Worm (Caenorhabditis elegans) whole organism, early embryonic: ENCODE results near the gene C54E10.11.

Source experiments
- B0310.2 ChIP-seq: sonication (generic microtip); optimal IDR thresholded peaks from 2 replicates; lab custom pipeline; 2016; ENCODE audit warnings: mild to moderate bottlenecking, missing genetic modification characterization, missing compliant biosample characterization
- F13C5.2 ChIP-seq: sonication (generic microtip); optimal IDR thresholded peaks from 2 replicates; lab custom pipeline; 2017; ENCODE audit warnings: mild to moderate bottlenecking, missing genetic modification characterization, inconsistent platforms, missing compliant biosample characterization
- aly-1 ChIP-seq: sonication (generic microtip); optimal IDR thresholded peaks from 2 replicates; lab custom pipeline; 2016; ENCODE audit warnings: missing genetic modification characterization, missing compliant biosample characterization
- ama-1 ChIP-seq: fragments of 150-350 bp; optimal IDR thresholded peaks from 2 replicates; lab custom pipeline; 2014
- ceh-13 ChIP-seq: fragments of 200-800 bp; sonication (Bioruptor generic); optimal IDR thresholded peaks from 2 replicates; lab custom pipeline; 2018; ENCODE audit warnings: mild to moderate bottlenecking, missing genetic modification characterization, missing compliant biosample characterization
- ceh-36 ChIP-seq: sonication (generic microtip); optimal IDR thresholded peaks from 2 replicates; lab custom pipeline; 2016; ENCODE audit warnings: missing genetic modification characterization, inconsistent platforms, missing compliant biosample characterization
- ets-7 ChIP-seq: sonication (generic microtip); optimal IDR thresholded peaks from 2 replicates; lab custom pipeline; 2016; ENCODE audit warnings: missing genotype, missing genetic modification characterization, missing compliant biosample characterization
- flt-1 ChIP-seq: fragments of 200-800 bp; sonication (Bioruptor generic); IDR thresholded peaks from 2 replicates; pipeline ENCODE4 v1.3.6; 2022; ENCODE audit warnings: missing genetic modification characterization, missing compliant biosample characterization
- hmbx-1 ChIP-seq: sonication (generic microtip); optimal IDR thresholded peaks from 2 replicates; lab custom pipeline; 2016; ENCODE audit warnings: mild to moderate bottlenecking, missing genetic modification characterization, missing compliant biosample characterization
- hmg-4 ChIP-seq: fragments of 200-800 bp; sonication (Bioruptor generic); optimal IDR thresholded peaks from 2 replicates; lab custom pipeline; 2018; ENCODE audit warnings: mild to moderate bottlenecking, missing genetic modification characterization, missing compliant biosample characterization
- hnd-1 ChIP-seq: sonication (generic microtip); optimal IDR thresholded peaks from 2 replicates; lab custom pipeline; 2016; ENCODE audit warnings: missing genetic modification characterization, missing compliant biosample characterization
- pes-1 ChIP-seq: fragments of 200-800 bp; sonication (Bioruptor generic); IDR thresholded peaks from 2 replicates; pipeline ENCODE4 v1.3.6; 2022; ENCODE audit warnings: missing genetic modification reagents, missing genetic modification characterization, missing compliant biosample characterization
- scrt-1 ChIP-seq: fragments of 200-800 bp; sonication (Bioruptor generic); IDR thresholded peaks from 2 replicates; pipeline ENCODE4 v1.3.6; 2022; ENCODE audit warnings: missing genetic modification characterization, missing compliant biosample characterization
- sea-1 ChIP-seq: fragments of 200-800 bp; sonication (Bioruptor generic); conservative IDR thresholded peaks from 2 replicates; pipeline ENCODE4 v1.3.6; 2022; ENCODE audit warnings: missing genetic modification characterization, missing compliant biosample characterization
- tbx-11 ChIP-seq: fragments of 200-800 bp; sonication (Bioruptor generic); IDR thresholded peaks from 2 replicates; pipeline ENCODE4 v1.3.6; 2022; ENCODE audit warnings: missing genetic modification characterization, missing compliant biosample characterization
- tbx-37 ChIP-seq: fragments of 200-800 bp; sonication (Bioruptor generic); conservative IDR thresholded peaks from 2 replicates; pipeline ENCODE4 v1.3.6; 2022; ENCODE audit warnings: missing genetic modification reagents, missing genetic modification characterization, missing compliant biosample characterization
- tra-4 ChIP-seq: sonication (generic microtip); optimal IDR thresholded peaks from 2 replicates; lab custom pipeline; 2017; ENCODE audit warnings: missing genetic modification characterization, missing compliant biosample characterization

Gene C54E10.11

ce11 chrV:18780605-18781004 lies 21.4 kb downstream of the C54E10.11 start:
- TF ChIP-seq hnd-1 (tag; lab: Kevin White, UChicago) (no peak), ceh-13 (GFP tag; lab: Kevin White, UChicago) (no peak), F13C5.2 (no peak), hmg-4 (GFP tag; lab: Kevin White, UChicago) (no peak), tbx-11 (no peak), tra-4 (no peak), flt-1 (GFP tag; lab: Robert Waterston, UW) (no peak), sea-1 (GFP tag; lab: Robert Waterston, UW) (no peak), hmbx-1 (tag; lab: Kevin White, UChicago) (no peak), ceh-36 (tag; lab: Kevin White, UChicago) (no peak), tbx-37 (GFP tag; lab: Robert Waterston, UW) (no peak), pes-1 (GFP tag; lab: Robert Waterston, UW) (no peak), aly-1 (no peak), scrt-1 (GFP tag; lab: Robert Waterston, UW) (no peak), ama-1 (lab: Kevin White, UChicago) (no peak)

ce11 chrV:18776245-18776737 lies 25.7 kb downstream of the C54E10.11 start, which contains the start of gene Y17D7B.4:
Y17D7B.4 (minus strand) TSS chrV:18776687.
- TF ChIP-seq flt-1 (GFP tag; lab: Robert Waterston, UW) (no peak), sea-1 (GFP tag; lab: Robert Waterston, UW) (no peak), tbx-11 (no peak), F13C5.2 (no peak), scrt-1 (GFP tag; lab: Robert Waterston, UW) (no peak), B0310.2 (tag; lab: Kevin White, UChicago) (no peak), ceh-36 (tag; lab: Kevin White, UChicago) (no peak), hnd-1 (tag; lab: Kevin White, UChicago) (no peak), hmg-4 (GFP tag; lab: Kevin White, UChicago) (no peak), aly-1 (no peak), tbx-37 (GFP tag; lab: Robert Waterston, UW) (no peak), ets-7 (no peak), ama-1 (lab: Kevin White, UChicago) (no peak)

ce11 chrV:18772761-18773160 lies 29.2 kb downstream of the C54E10.11 start, which contains the start of gene clec-257:
clec-257 (plus strand) TSS chrV:18773061.
- TF ChIP-seq B0310.2 (tag; lab: Kevin White, UChicago) (no peak), ets-7 (no peak), ceh-13 (GFP tag; lab: Kevin White, UChicago) (no peak), hmbx-1 (tag; lab: Kevin White, UChicago) (no peak), flt-1 (GFP tag; lab: Robert Waterston, UW) (no peak), scrt-1 (GFP tag; lab: Robert Waterston, UW) (no peak), hmg-4 (GFP tag; lab: Kevin White, UChicago) (no peak), sea-1 (GFP tag; lab: Robert Waterston, UW) (no peak), aly-1 (no peak)

ce11 chrV:18771804-18772386 lies 30.1 kb downstream of the C54E10.11 start:
- TF ChIP-seq sea-1 (GFP tag; lab: Robert Waterston, UW): no peak
- TF ChIP-seq tbx-37 (GFP tag; lab: Robert Waterston, UW): no peak
- TF ChIP-seq pes-1 (GFP tag; lab: Robert Waterston, UW): no peak
- TF ChIP-seq ets-7: no peak
- no peak for TF ChIP-seq flt-1 (GFP tag; lab: Robert Waterston, UW)
- no peak for TF ChIP-seq ceh-13 (GFP tag; lab: Kevin White, UChicago)
- no peak for TF ChIP-seq aly-1
- TF ChIP-seq ceh-36 (tag; lab: Kevin White, UChicago): no peak
- TF ChIP-seq F13C5.2: no peak
- TF ChIP-seq tra-4: no peak
- TF ChIP-seq B0310.2 (tag; lab: Kevin White, UChicago): no peak
- no peak for TF ChIP-seq hnd-1 (tag; lab: Kevin White, UChicago)
- no peak for TF ChIP-seq tbx-11
- TF ChIP-seq hmbx-1 (tag; lab: Kevin White, UChicago): no peak

- TF ChIP-seq tbx-11 (no peak), scrt-1 (GFP tag; lab: Robert Waterston, UW) (no peak), hnd-1 (tag; lab: Kevin White, UChicago) (no peak), F13C5.2 (no peak), sea-1 (GFP tag; lab: Robert Waterston, UW) (no peak), ceh-13 (GFP tag; lab: Kevin White, UChicago) (no peak), ceh-36 (tag; lab: Kevin White, UChicago) (no peak), B0310.2 (tag; lab: Kevin White, UChicago) (no peak), ama-1 (lab: Kevin White, UChicago) (no peak), aly-1 (no peak), hmg-4 (GFP tag; lab: Kevin White, UChicago) (no peak), hmbx-1 (tag; lab: Kevin White, UChicago) (no peak)
These were observed 30.6 kb downstream of the C54E10.11 start, which contains the start of gene clec-256 for ce11 chrV:18771390-18771789. clec-256 (plus strand) TSS chrV:18771690.

ce11 chrV:18770623-18771022 lies 31.4 kb downstream of the C54E10.11 start, which contains the start of gene clec-255:
clec-255 (minus strand) TSS chrV:18770723.
- no peak for TF ChIP-seq ceh-13 (GFP tag; lab: Kevin White, UChicago)
- no peak for TF ChIP-seq hnd-1 (tag; lab: Kevin White, UChicago)
- TF ChIP-seq flt-1 (GFP tag; lab: Robert Waterston, UW): no peak
- no peak for TF ChIP-seq ama-1 (lab: Kevin White, UChicago)
- no peak for TF ChIP-seq B0310.2 (tag; lab: Kevin White, UChicago)
- TF ChIP-seq scrt-1 (GFP tag; lab: Robert Waterston, UW): no peak
- TF ChIP-seq tbx-37 (GFP tag; lab: Robert Waterston, UW): no peak
- no peak for TF ChIP-seq tbx-11
- TF ChIP-seq pes-1 (GFP tag; lab: Robert Waterston, UW): no peak
- no peak for TF ChIP-seq tra-4
- no peak for TF ChIP-seq sea-1 (GFP tag; lab: Robert Waterston, UW)
- TF ChIP-seq ets-7: no peak

- TF ChIP-seq hmbx-1 (tag; lab: Kevin White, UChicago): no peak
- no peak for TF ChIP-seq pes-1 (GFP tag; lab: Robert Waterston, UW)
- TF ChIP-seq ets-7: no peak
- TF ChIP-seq F13C5.2: no peak
- no peak for TF ChIP-seq hmg-4 (GFP tag; lab: Kevin White, UChicago)
- TF ChIP-seq aly-1: no peak
- no peak for TF ChIP-seq ama-1 (lab: Kevin White, UChicago)
- no peak for TF ChIP-seq ceh-13 (GFP tag; lab: Kevin White, UChicago)
These were observed 32.1 kb downstream of the C54E10.11 start for ce11 chrV:18769902-18770301.
